Fruit fly (Drosophila melanogaster) whole organism, embryonic: ENCODE measurements around the gene Targ3.

Source experiments
- Aef1 ChIP-seq: fragments of 200-800 bp; sonication (Bioruptor generic); IDR thresholded peaks from 3 replicates; pipeline ENCODE4 v1.3.6; 2022; ENCODE audit warnings: missing biosample characterization, missing genetic modification characterization
- Asciz ChIP-seq: fragments of 200-800 bp; sonication (Bioruptor generic); optimal IDR thresholded peaks from 2 replicates; lab custom pipeline; 2017; ENCODE audit warnings: missing biosample characterization, mild to moderate bottlenecking, missing genetic modification characterization, missing genetic modification reagents
- Bdp1 ChIP-seq: fragments of 200-800 bp; sonication (Bioruptor generic); optimal IDR thresholded peaks from 3 replicates; lab custom pipeline; 2016; ENCODE audit warnings: missing biosample characterization, missing genetic modification characterization
- CG10267 ChIP-seq: fragments of 200-800 bp; sonication (Bioruptor generic); optimal IDR thresholded peaks from 2 replicates; lab custom pipeline; 2018; ENCODE audit warnings: missing biosample characterization, mild to moderate bottlenecking, missing genetic modification characterization, moderate library complexity
- CG10321 ChIP-seq: fragments of 200-800 bp; sonication (Bioruptor generic); IDR thresholded peaks from 2 replicates; pipeline ENCODE4 v1.3.6; 2022; ENCODE audit warnings: missing biosample characterization, missing genetic modification characterization
- CG10431 ChIP-seq: fragments of 200-800 bp; sonication (Bioruptor generic); optimal IDR thresholded peaks from 3 replicates; lab custom pipeline; 2018; ENCODE audit warnings: missing biosample characterization, mild to moderate bottlenecking, missing genetic modification characterization
- CG10543 ChIP-seq: fragments of 200-800 bp; sonication (Bioruptor generic); optimal IDR thresholded peaks from 3 replicates; lab custom pipeline; 2017; ENCODE audit warnings: missing biosample characterization, mild to moderate bottlenecking, missing genetic modification characterization, moderate library complexity
- CG11504 ChIP-seq: fragments of 200-800 bp; sonication (Bioruptor generic); optimal IDR thresholded peaks from 3 replicates; lab custom pipeline; 2019; ENCODE audit warnings: missing biosample characterization, mild to moderate bottlenecking, missing genetic modification characterization, moderate library complexity
- CG12104 ChIP-seq: fragments of 200-800 bp; sonication (Bioruptor generic); optimal IDR thresholded peaks from 3 replicates; lab custom pipeline; 2016; ENCODE audit warnings: missing biosample characterization, missing genetic modification characterization
- CG12236 ChIP-seq: fragments of 200-800 bp; sonication (Bioruptor generic); optimal IDR thresholded peaks from 2 replicates; lab custom pipeline; 2016; ENCODE audit warnings: missing biosample characterization, missing genetic modification characterization
- CG12299 ChIP-seq: fragments of 200-800 bp; sonication (Bioruptor generic); optimal IDR thresholded peaks from 2 replicates; lab custom pipeline; 2018; ENCODE audit warnings: missing biosample characterization, mild to moderate bottlenecking, missing genetic modification characterization
- CG1233 ChIP-seq: fragments of 200-800 bp; sonication (Bioruptor generic); optimal IDR thresholded peaks from 4 replicates; lab custom pipeline; 2018; ENCODE audit warnings: missing biosample characterization, mild to moderate bottlenecking, missing genetic modification characterization
- CG12391 ChIP-seq: fragments of 200-800 bp; sonication (Bioruptor generic); optimal IDR thresholded peaks from 3 replicates; lab custom pipeline; 2018; ENCODE audit warnings: missing biosample characterization, mild to moderate bottlenecking, missing genetic modification characterization, moderate library complexity
- CG12744 ChIP-seq: fragments of 200-800 bp; sonication (Bioruptor generic); optimal IDR thresholded peaks from 2 replicates; lab custom pipeline; 2016; ENCODE audit warnings: missing biosample characterization, missing genetic modification characterization
- CG15011 ChIP-seq: fragments of 200-800 bp; sonication (Bioruptor generic); optimal IDR thresholded peaks from 3 replicates; lab custom pipeline; 2018; ENCODE audit warnings: missing biosample characterization, mild to moderate bottlenecking, missing genetic modification characterization
- CG1529 ChIP-seq: fragments of 200-800 bp; sonication (Bioruptor generic); optimal IDR thresholded peaks from 3 replicates; lab custom pipeline; 2018; ENCODE audit warnings: missing biosample characterization, missing genetic modification characterization
- CG17359 ChIP-seq: fragments of 200-800 bp; sonication (Bioruptor generic); optimal IDR thresholded peaks from 3 replicates; lab custom pipeline; 2018; ENCODE audit warnings: missing biosample characterization, mild to moderate bottlenecking, missing genetic modification characterization, moderate library complexity
- CG18011 ChIP-seq: fragments of 200-800 bp; sonication (Bioruptor generic); optimal IDR thresholded peaks from 2 replicates; lab custom pipeline; 2017; ENCODE audit warnings: missing biosample characterization, missing genetic modification characterization, mild to moderate bottlenecking, moderate library complexity, missing genotype
- CG18599 ChIP-seq: fragments of 200-800 bp; sonication (Bioruptor generic); optimal IDR thresholded peaks from 3 replicates; lab custom pipeline; 2017; ENCODE audit warnings: missing biosample characterization, missing genetic modification characterization, mild to moderate bottlenecking, moderate library complexity, missing genetic modification reagents
- CG2116 ChIP-seq: fragments of 200-800 bp; sonication (Bioruptor generic); optimal IDR thresholded peaks from 3 replicates; lab custom pipeline; 2018; ENCODE audit warnings: missing biosample characterization, mild to moderate bottlenecking, missing genetic modification characterization
- CG2889 ChIP-seq: fragments of 200-800 bp; sonication (Bioruptor generic); IDR thresholded peaks from 3 replicates; pipeline ENCODE4 v1.3.6; 2022; ENCODE audit warnings: missing biosample characterization, missing genetic modification characterization
- CG31365 ChIP-seq: fragments of 200-800 bp; sonication (Bioruptor generic); optimal IDR thresholded peaks from 2 replicates; lab custom pipeline; 2018; ENCODE audit warnings: missing biosample characterization, mild to moderate bottlenecking, missing genetic modification characterization
- CG34422 ChIP-seq: fragments of 200-800 bp; sonication (Bioruptor generic); IDR thresholded peaks from 3 replicates; pipeline ENCODE4 v1.3.6; 2022; ENCODE audit warnings: missing biosample characterization, missing genetic modification characterization
- CG42726 ChIP-seq: fragments of 200-800 bp; sonication (Bioruptor generic); IDR thresholded peaks from 2 replicates; pipeline ENCODE4 v1.3.6; 2022; ENCODE audit warnings: missing biosample characterization, missing genetic modification characterization; ENCODE audit not compliant: partially characterized antibody
- CG4854 ChIP-seq: fragments of 200-800 bp; sonication (Bioruptor generic); optimal IDR thresholded peaks from 2 replicates; lab custom pipeline; 2016; ENCODE audit warnings: missing biosample characterization, missing genetic modification characterization, inconsistent platforms
- CG8281 ChIP-seq: fragments of 200-800 bp; sonication (Bioruptor generic); optimal IDR thresholded peaks from 2 replicates; lab custom pipeline; 2018; ENCODE audit warnings: missing biosample characterization, mild to moderate bottlenecking, missing genetic modification characterization, moderate library complexity
- CG8388 ChIP-seq: fragments of 200-800 bp; sonication (Bioruptor generic); optimal IDR thresholded peaks from 2 replicates; lab custom pipeline; 2019; ENCODE audit warnings: missing biosample characterization, mild to moderate bottlenecking, missing genetic modification characterization, moderate library complexity
- Hand ChIP-seq: fragments of 200-800 bp; sonication (Bioruptor generic); optimal IDR thresholded peaks from 2 replicates; lab custom pipeline; 2017; ENCODE audit warnings: mild to moderate bottlenecking, missing biosample characterization, missing genetic modification reagents, missing genetic modification characterization
- Hr51 ChIP-seq, 2 experiments: fragments of 200-800 bp; sonication (Bioruptor generic); optimal IDR thresholded peaks; 2 replicates in 1 of 2; 3 replicates in 1 of 2; lab custom pipeline; 2016 to 2018; ENCODE audit warnings: missing biosample characterization in 2 of 2, missing genetic modification characterization in 2 of 2, mild to moderate bottlenecking in 1 of 2, moderate library complexity in 1 of 2
- NfI ChIP-seq: fragments of 200-800 bp; sonication (Bioruptor generic); optimal IDR thresholded peaks from 3 replicates; lab custom pipeline; 2018; ENCODE audit warnings: missing biosample characterization, mild to moderate bottlenecking, missing genetic modification characterization, moderate library complexity
- PHDP ChIP-seq: fragments of 200-800 bp; sonication (Bioruptor generic); optimal IDR thresholded peaks from 3 replicates; lab custom pipeline; 2018; ENCODE audit warnings: missing biosample characterization, mild to moderate bottlenecking, missing genetic modification characterization, moderate library complexity
- Ptx1 ChIP-seq: fragments of 200-800 bp; sonication (Bioruptor generic); IDR thresholded peaks from 2 replicates; pipeline ENCODE4 v1.3.6; 2022; ENCODE audit warnings: missing biosample characterization, missing genetic modification characterization
- abd-A ChIP-seq: fragments of 200-800 bp; sonication (Bioruptor generic); optimal IDR thresholded peaks from 3 replicates; lab custom pipeline; 2019; ENCODE audit warnings: missing biosample characterization, mild to moderate bottlenecking, missing genetic modification characterization, moderate library complexity
- ato ChIP-seq: fragments of 200-800 bp; sonication (Bioruptor generic); IDR thresholded peaks from 2 replicates; pipeline ENCODE4 v1.3.6; 2022; ENCODE audit warnings: missing biosample characterization, missing genetic modification characterization; ENCODE audit not compliant: partially characterized antibody
- bab2 ChIP-seq: fragments of 200-800 bp; sonication (Bioruptor generic); optimal IDR thresholded peaks from 2 replicates; lab custom pipeline; 2016; ENCODE audit warnings: missing biosample characterization, missing genetic modification characterization
- bcd ChIP-seq: fragments of 200-800 bp; sonication (Bioruptor generic); optimal IDR thresholded peaks from 2 replicates; lab custom pipeline; 2017; ENCODE audit warnings: missing biosample characterization, mild to moderate bottlenecking, missing genetic modification characterization
- caup ChIP-seq: fragments of 200-800 bp; sonication (Bioruptor generic); optimal IDR thresholded peaks from 3 replicates; lab custom pipeline; 2017; ENCODE audit warnings: missing biosample characterization, mild to moderate bottlenecking, missing genetic modification characterization, moderate library complexity; ENCODE audit not compliant: severe bottlenecking
- ems ChIP-seq: fragments of 200-800 bp; sonication (Bioruptor generic); optimal IDR thresholded peaks from 3 replicates; lab custom pipeline; 2016; ENCODE audit warnings: missing biosample characterization, missing genetic modification characterization
- fu2 ChIP-seq: fragments of 200-800 bp; sonication (Bioruptor generic); optimal IDR thresholded peaks from 2 replicates; lab custom pipeline; 2016; ENCODE audit warnings: missing biosample characterization, missing genetic modification characterization
- gsb ChIP-seq: fragments of 200-800 bp; sonication (Bioruptor generic); IDR thresholded peaks from 2 replicates; pipeline ENCODE4 v1.3.6; 2022; ENCODE audit warnings: missing biosample characterization, missing genetic modification characterization
- insv ChIP-seq, 2 experiments: fragments of 200-800 bp; sonication (Bioruptor generic); optimal IDR thresholded peaks; 3 replicates each; lab custom pipeline; 2016 to 2018; ENCODE audit warnings: missing biosample characterization in 2 of 2, missing genetic modification characterization in 2 of 2
- jigr1 ChIP-seq: fragments of 200-800 bp; sonication (Bioruptor generic); IDR thresholded peaks from 3 replicates; pipeline ENCODE4 v1.3.6; 2022; ENCODE audit warnings: missing biosample characterization, missing genetic modification characterization
- jumu ChIP-seq: fragments of 200-800 bp; sonication (Bioruptor generic); optimal IDR thresholded peaks from 3 replicates; lab custom pipeline; 2016; ENCODE audit warnings: missing biosample characterization, missing genetic modification characterization
- knrl ChIP-seq: fragments of 200-800 bp; sonication (Bioruptor generic); IDR thresholded peaks from 3 replicates; pipeline ENCODE4 v1.3.6; 2022; ENCODE audit warnings: missing biosample characterization, missing genetic modification characterization; ENCODE audit not compliant: partially characterized antibody
- nau ChIP-seq: fragments of 200-800 bp; sonication (Bioruptor generic); optimal IDR thresholded peaks from 3 replicates; lab custom pipeline; 2017; ENCODE audit warnings: missing biosample characterization, mild to moderate bottlenecking, missing genetic modification characterization, missing genetic modification reagents
- pum ChIP-seq: fragments of 200-800 bp; sonication (Bioruptor generic); optimal IDR thresholded peaks from 2 replicates; lab custom pipeline; 2016; ENCODE audit warnings: missing biosample characterization, missing genetic modification characterization
- stc ChIP-seq: fragments of 200-800 bp; sonication (Bioruptor generic); IDR thresholded peaks from 2 replicates; pipeline ENCODE4 v1.3.6; 2022; ENCODE audit warnings: missing biosample characterization, missing genetic modification characterization
- tin ChIP-seq: fragments of 200-800 bp; sonication (Bioruptor generic); optimal IDR thresholded peaks from 3 replicates; lab custom pipeline; 2016; ENCODE audit warnings: missing biosample characterization, missing genetic modification characterization

Gene Targ3

dm6 chr3L:21176935-21177581 lies 19.6 kb upstream of the Targ3 start (continued):
- TF ChIP-seq pum (GFP tag; lab: Kevin White, UChicago) (peak; percentile 37), CG34422 (peak; percentile 10; the same call in 2 of the 3 replicates), CG17359 (peak; percentile 49), CG10543 (GFP tag; lab: Kevin White, UChicago) (no peak), CG12299 (tag; lab: Kevin White, UChicago) (peak; percentile 16), fu2 (peak; percentile 51), CG10431 (no peak), Hand (GFP tag; lab: Kevin White, UChicago) (no peak), insv (GFP tag; optimal IDR thresholded peaks at IDR 0.05; lab: Kevin White, UChicago) (no peak), CG12744 (GFP tag; lab: Kevin White, UChicago) (peak; percentile 55), Hr51 (GFP tag; optimal IDR thresholded peaks at IDR 0.05; lab: Kevin White, UChicago) (peak in 1 of 2 experiments; percentile 73), CG8388 (GFP tag; lab: Kevin White, UChicago) (peak; percentile 7), CG11504 (no peak), CG1529 (GFP tag; lab: Kevin White, UChicago) (no peak), Ptx1 (peak; percentile 80), CG18011 (peak; percentile 43), CG10321 (peak; percentile 41; the same call in 1 of the 2 replicates), CG18599 (GFP tag; lab: Kevin White, UChicago) (peak; percentile 80), CG2889 (GFP tag; lab: Robert Waterston, UW) (peak; percentile 71; the same call in 2 of the 3 replicates), CG4854 (GFP tag; lab: Kevin White, UChicago) (peak; percentile 28), ato (GFP tag; lab: Robert Waterston, UW) (no peak), CG15011 (peak; percentile 67), bab2 (GFP tag; lab: Kevin White, UChicago) (peak; percentile 49), CG8281 (tag; lab: Kevin White, UChicago) (peak; percentile 52), PHDP (tag; lab: Kevin White, UChicago) (peak; percentile 78), jumu (GFP tag; lab: Kevin White, UChicago) (no peak), CG31365 (tag; lab: Kevin White, UChicago) (no peak), nau (GFP tag; lab: Kevin White, UChicago) (no peak), jigr1 (GFP tag; lab: Robert Waterston, UW) (no peak), knrl (no peak), Bdp1 (GFP tag; lab: Kevin White, UChicago) (peak; percentile 30), Aef1 (GFP tag; lab: Robert Waterston, UW) (peak; percentile 78), CG12391 (peak; percentile 68), Asciz (GFP tag; lab: Kevin White, UChicago) (no peak), tin (GFP tag; lab: Kevin White, UChicago) (peak; percentile 12), CG2116 (GFP tag; lab: Kevin White, UChicago) (peak; percentile 36), CG1233 (GFP tag; lab: Kevin White, UChicago) (peak; percentile 29), bcd (GFP tag; lab: Kevin White, UChicago) (peak; percentile 61), stc (GFP tag; lab: Robert Waterston, UW) (peak; percentile 70), gsb (peak; percentile 83), ems (GFP tag; lab: Kevin White, UChicago) (peak; percentile 47), CG42726 (GFP tag; lab: Robert Waterston, UW) (no peak), caup (GFP tag; lab: Kevin White, UChicago) (peak; percentile 76), NfI (peak; percentile 61), CG12236 (GFP tag; lab: Kevin White, UChicago) (peak; percentile 23), CG10267 (peak; percentile 12), abd-A (tag; lab: Kevin White, UChicago) (peak; percentile 75), CG12104 (GFP tag; lab: Kevin White, UChicago) (peak; percentile 30)
